Fruit fly (Drosophila melanogaster) whole organism, pupa: ENCODE data around the gene Dis3.

Experiments used
- CG10348 ChIP-seq: fragments of 200-800 bp; sonication (Bioruptor generic); IDR thresholded peaks from 2 replicates; pipeline ENCODE4 v1.3.6; 2022; ENCODE audit warnings: missing biosample characterization, missing genetic modification characterization
- CG12605 ChIP-seq: fragments of 200-800 bp; sonication (Bioruptor generic); IDR thresholded peaks from 2 replicates; pipeline ENCODE4 v1.3.6; 2022; ENCODE audit warnings: missing biosample characterization, missing genetic modification characterization
- CG13204 ChIP-seq: fragments of 200-800 bp; sonication (Bioruptor generic); optimal IDR thresholded peaks from 2 replicates; lab custom pipeline; 2018; ENCODE audit warnings: missing biosample characterization, mild to moderate bottlenecking, missing genetic modification characterization, moderate library complexity
- CG14655 ChIP-seq: fragments of 200-800 bp; sonication (Bioruptor generic); optimal IDR thresholded peaks from 3 replicates; lab custom pipeline; 2017; ENCODE audit warnings: mild to moderate bottlenecking, missing biosample characterization, missing genetic modification reagents, missing genetic modification characterization
- CG15710 ChIP-seq: fragments of 200-800 bp; sonication (Bioruptor generic); optimal IDR thresholded peaks from 2 replicates; lab custom pipeline; 2018; ENCODE audit warnings: missing biosample characterization, mild to moderate bottlenecking, missing genetic modification characterization, moderate library complexity
- CG17806 ChIP-seq: fragments of 200-800 bp; sonication (Bioruptor generic); optimal IDR thresholded peaks from 2 replicates; lab custom pipeline; 2018; ENCODE audit warnings: missing biosample characterization, mild to moderate bottlenecking, missing genetic modification characterization, moderate library complexity
- CG32121 ChIP-seq: fragments of 200-800 bp; sonication (Bioruptor generic); IDR thresholded peaks from 2 replicates; pipeline ENCODE4 v1.3.6; 2022; ENCODE audit warnings: missing biosample characterization, missing genetic modification characterization
- CG34367 ChIP-seq: fragments of 200-800 bp; sonication (Bioruptor generic); optimal IDR thresholded peaks from 2 replicates; lab custom pipeline; 2018; ENCODE audit warnings: missing biosample characterization, mild to moderate bottlenecking, missing genetic modification characterization
- CG4496 ChIP-seq: fragments of 200-800 bp; sonication (Bioruptor generic); IDR thresholded peaks from 3 replicates; pipeline ENCODE4 v1.3.6; 2022; ENCODE audit warnings: missing biosample characterization, missing genetic modification characterization
- CG8159 ChIP-seq: fragments of 200-800 bp; sonication (Bioruptor generic); optimal IDR thresholded peaks from 3 replicates; lab custom pipeline; 2018; ENCODE audit warnings: missing biosample characterization, mild to moderate bottlenecking, missing genetic modification characterization, moderate library complexity
- CG8301 ChIP-seq: fragments of 200-800 bp; sonication (Bioruptor generic); optimal IDR thresholded peaks from 2 replicates; lab custom pipeline; 2018; ENCODE audit warnings: missing biosample characterization, mild to moderate bottlenecking, missing genetic modification characterization
- CG9948 ChIP-seq: fragments of 200-800 bp; sonication (Bioruptor generic); optimal IDR thresholded peaks from 2 replicates; lab custom pipeline; 2018; ENCODE audit warnings: missing biosample characterization, mild to moderate bottlenecking, missing genetic modification characterization, moderate library complexity
- D1 ChIP-seq: fragments of 200-800 bp; sonication (Bioruptor generic); optimal IDR thresholded peaks from 2 replicates; lab custom pipeline; 2018; ENCODE audit warnings: missing biosample characterization, mild to moderate bottlenecking, missing genetic modification characterization, moderate library complexity
- EcR ChIP-seq: fragments of 200-800 bp; sonication (Bioruptor generic); optimal IDR thresholded peaks from 3 replicates; lab custom pipeline; 2019; ENCODE audit warnings: missing biosample characterization, missing genetic modification characterization, mild to moderate bottlenecking, moderate library complexity, missing genetic modification reagents
- Ets98B ChIP-seq: fragments of 200-800 bp; sonication (Bioruptor generic); IDR thresholded peaks from 2 replicates; pipeline ENCODE4 v1.3.6; 2022; ENCODE audit warnings: missing biosample characterization, missing genetic modification characterization
- Pif1A ChIP-seq: fragments of 200-800 bp; sonication (Bioruptor generic); optimal IDR thresholded peaks from 3 replicates; lab custom pipeline; 2016; ENCODE audit warnings: missing biosample characterization, missing genetic modification characterization
- Pif1B ChIP-seq: fragments of 200-800 bp; sonication (Bioruptor generic); optimal IDR thresholded peaks from 3 replicates; lab custom pipeline; 2016; ENCODE audit warnings: missing biosample characterization, missing genetic modification characterization
- Snoo ChIP-seq: fragments of 200-800 bp; sonication (Bioruptor generic); optimal IDR thresholded peaks from 3 replicates; lab custom pipeline; 2017; ENCODE audit warnings: missing biosample characterization, mild to moderate bottlenecking, missing genetic modification characterization, inconsistent platforms
- fd96Ca ChIP-seq: fragments of 200-800 bp; sonication (Bioruptor generic); IDR thresholded peaks from 3 replicates; pipeline ENCODE4 v1.3.6; 2022; ENCODE audit warnings: missing biosample characterization, missing genetic modification characterization
- gl ChIP-seq: fragments of 200-800 bp; sonication (Bioruptor generic); optimal IDR thresholded peaks from 2 replicates; lab custom pipeline; 2018; ENCODE audit warnings: missing biosample characterization, mild to moderate bottlenecking, missing genetic modification characterization
- rn ChIP-seq: fragments of 200-800 bp; sonication (Bioruptor generic); IDR thresholded peaks from 2 replicates; pipeline ENCODE4 v1.3.6; 2022; ENCODE audit warnings: missing biosample characterization, missing genetic modification characterization

Gene Dis3

DNA sequence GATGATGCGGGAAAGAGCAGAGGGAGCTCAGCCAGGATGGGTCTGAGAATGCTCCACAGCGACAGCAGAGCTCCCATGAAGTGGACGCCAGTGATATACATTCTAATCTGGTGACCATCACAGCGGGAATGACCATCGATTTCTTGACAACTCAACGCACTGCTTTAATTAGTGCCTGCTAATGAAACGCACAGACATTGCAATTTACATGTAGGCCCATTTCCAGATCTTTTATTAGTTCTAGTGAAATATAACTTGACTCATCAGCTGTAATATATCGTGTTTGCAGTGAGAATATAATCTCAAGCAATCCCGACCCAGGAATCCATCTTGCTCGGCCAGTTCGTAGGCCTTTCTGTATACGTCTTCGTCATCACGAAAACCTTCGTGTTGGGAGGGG lies 33.9 kb downstream of the Dis3 start, which contains the start of gene CG42811:
TSS of gene CG42811 (minus strand) at position 101 of the 400 bp plus-strand sequence.
- TF ChIP-seq Pif1B (GFP tag; lab: Kevin White, UChicago) (no peak), CG32121 (no peak), rn (GFP tag; lab: Robert Waterston, UW) (no peak), fd96Ca (no peak), CG14655 (GFP tag; lab: Kevin White, UChicago) (no peak), CG15710 (tag; lab: Kevin White, UChicago) (no peak), EcR (GFP tag; lab: Kevin White, UChicago) (no peak), CG8301 (no peak), CG4496 (no peak), Pif1A (GFP tag; lab: Kevin White, UChicago) (no peak), CG10348 (no peak)

DNA sequence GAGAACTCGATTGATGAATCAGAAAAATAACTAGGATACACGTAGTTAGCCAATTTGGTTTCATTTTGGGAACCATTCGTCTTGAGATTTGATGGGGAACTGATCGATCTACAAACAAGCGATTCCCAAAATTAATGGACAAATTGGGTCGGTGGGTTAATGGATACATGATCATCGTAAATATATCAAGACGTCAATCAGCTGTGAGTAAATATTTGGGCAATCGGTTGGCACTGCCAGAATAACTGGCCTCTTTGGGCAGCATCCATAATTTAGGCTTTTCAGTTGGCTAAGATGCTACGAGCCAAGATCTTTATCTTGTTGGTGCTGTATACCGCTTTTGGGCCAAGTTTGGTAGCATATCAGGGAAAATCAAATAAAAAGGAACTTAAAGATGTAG lies 34.8 kb downstream of the Dis3 start, which contains the start of the genes CG42812 and CG33341:
TSS of gene CG42812 (minus strand) at position 101 of the 400 bp plus-strand sequence.
TSS of gene CG33341 (plus strand) at position 295 of the 400 bp plus-strand sequence.
- no peak for TF ChIP-seq rn (GFP tag; lab: Robert Waterston, UW)
- no peak for TF ChIP-seq Ets98B (GFP tag; lab: Robert Waterston, UW)
- no peak for TF ChIP-seq CG10348
- no peak for TF ChIP-seq gl
- no peak for TF ChIP-seq CG8301
- TF ChIP-seq CG17806 (tag; lab: Kevin White, UChicago) = no peak
- no peak for TF ChIP-seq Pif1A (GFP tag; lab: Kevin White, UChicago)
- TF ChIP-seq, all 21 proteins: peak for 0

DNA sequence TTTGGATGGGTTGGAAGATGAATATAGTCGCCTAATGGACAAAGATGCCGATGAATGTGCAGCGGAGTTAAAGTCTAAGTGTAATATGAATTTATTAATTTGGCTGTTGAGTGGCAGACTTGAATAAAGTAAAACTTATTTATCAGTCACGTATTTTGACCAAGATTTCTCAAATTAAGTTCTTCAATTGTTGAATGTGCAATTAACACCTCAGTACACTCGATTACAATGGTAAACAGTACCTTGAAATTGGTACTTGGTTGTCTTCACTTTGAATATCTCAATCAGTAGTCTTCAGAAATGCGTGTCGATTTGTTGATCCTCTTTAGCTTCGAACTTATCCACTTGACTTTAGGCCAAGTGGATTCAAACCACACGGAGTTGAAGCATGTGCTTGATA lies 36.0 kb downstream of the Dis3 start, which contains the start of gene CG13614:
TSS of gene CG13614 (plus strand) at position 301 of the 400 bp plus-strand sequence.
- TF ChIP-seq D1 (tag; lab: Kevin White, UChicago) = no peak
- no peak for TF ChIP-seq CG8159
- no peak for TF ChIP-seq CG12605
- TF ChIP-seq gl = no peak
- no peak for TF ChIP-seq Ets98B (GFP tag; lab: Robert Waterston, UW)
- TF ChIP-seq Snoo (tag; lab: Kevin White, UChicago) = no peak
- no peak for TF ChIP-seq EcR (GFP tag; lab: Kevin White, UChicago)
- no peak for TF ChIP-seq fd96Ca
- TF ChIP-seq CG34367 = no peak
- no peak for TF ChIP-seq CG14655 (GFP tag; lab: Kevin White, UChicago)
- no peak for TF ChIP-seq CG32121
- no peak for TF ChIP-seq CG8301
- no peak for TF ChIP-seq CG4496
- TF ChIP-seq rn (GFP tag; lab: Robert Waterston, UW) = no peak
- no peak for TF ChIP-seq CG13204
- TF ChIP-seq CG17806 (tag; lab: Kevin White, UChicago) = no peak
- TF ChIP-seq CG15710 (tag; lab: Kevin White, UChicago) = no peak
- TF ChIP-seq CG9948 (tag; lab: Kevin White, UChicago) = no peak
- no peak for TF ChIP-seq Pif1A (GFP tag; lab: Kevin White, UChicago)

DNA sequence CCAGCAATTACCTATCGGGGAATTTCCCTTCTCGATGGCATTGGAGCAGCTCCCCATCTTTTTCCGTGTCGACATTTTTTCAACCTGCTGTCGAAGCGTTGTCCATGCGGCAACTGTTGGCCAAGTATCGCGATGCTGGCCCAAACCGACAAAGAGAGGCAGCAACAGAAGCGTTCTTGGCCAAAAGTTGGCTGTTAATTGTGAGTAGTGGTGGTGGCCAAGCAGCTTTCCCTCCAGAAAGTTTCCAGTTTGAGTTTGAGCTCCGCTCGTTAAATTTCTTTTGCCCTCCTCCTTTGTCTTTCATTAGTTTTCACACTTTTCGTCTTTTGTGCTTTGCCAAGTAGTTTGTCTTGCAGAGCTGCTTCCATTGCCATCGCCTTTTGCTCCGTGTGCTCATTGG lies 39.4 kb downstream of the Dis3 start, which contains the start of gene CG17782:
TSS of gene CG17782 (minus strand) at position 101 of the 400 bp plus-strand sequence.
- no peak for TF ChIP-seq CG12605

DNA sequence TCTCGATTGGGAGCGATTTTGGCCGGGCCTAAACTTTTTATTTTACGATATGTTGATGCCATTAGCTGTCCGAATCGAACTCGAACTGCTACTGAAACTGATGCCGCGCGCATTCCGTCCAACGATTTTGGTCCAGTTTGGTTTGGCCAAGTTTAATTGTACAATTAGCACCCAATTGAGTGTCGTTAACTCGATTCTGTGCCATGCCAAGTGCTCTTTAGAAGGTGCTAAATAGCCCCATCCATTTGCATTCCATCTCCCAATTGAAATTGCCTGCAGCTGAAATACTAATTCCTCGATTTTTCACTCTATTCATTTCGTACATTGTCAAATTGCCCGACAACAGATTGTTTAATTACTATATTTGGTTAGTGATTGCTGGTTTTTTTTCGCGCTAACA lies 42.3 kb downstream of the Dis3 start, which contains the start of gene CG17781:
TSS of gene CG17781 (minus strand) at position 101 of the 400 bp plus-strand sequence.
- TF ChIP-seq CG17806 (tag; lab: Kevin White, UChicago) (no peak), Pif1A (GFP tag; lab: Kevin White, UChicago) (no peak), CG4496 (no peak), Pif1B (GFP tag; lab: Kevin White, UChicago) (no peak), CG12605 (no peak)

DNA sequence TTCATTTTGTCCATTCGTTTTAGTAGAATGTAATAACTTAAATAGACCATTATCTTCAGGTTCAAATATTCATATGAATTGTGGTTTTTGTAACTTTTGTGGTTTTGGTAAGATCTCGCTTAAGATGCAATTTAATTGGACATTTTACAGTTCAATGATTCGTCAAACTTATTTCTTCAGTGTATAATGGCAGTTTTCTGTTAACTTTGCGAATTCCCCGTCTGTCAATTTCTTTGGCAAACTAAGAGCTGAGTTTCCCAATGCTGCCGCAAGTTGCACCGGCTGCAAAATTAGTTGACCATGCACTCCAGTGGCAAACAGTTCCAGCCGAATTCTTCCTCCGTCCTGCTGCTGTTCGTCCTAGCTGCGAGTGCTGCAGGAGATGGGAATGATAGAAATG lies 43.3 kb downstream of the Dis3 start, which contains the start of gene CG33342:
TSS of gene CG33342 (plus strand) at position 301 of the 400 bp plus-strand sequence.
- TF ChIP-seq CG4496 (no peak), gl (no peak), EcR (GFP tag; lab: Kevin White, UChicago) (no peak), CG17806 (tag; lab: Kevin White, UChicago) (no peak), CG14655 (GFP tag; lab: Kevin White, UChicago) (no peak), rn (GFP tag; lab: Robert Waterston, UW) (no peak), CG8159 (no peak), fd96Ca (no peak), Ets98B (GFP tag; lab: Robert Waterston, UW) (no peak), Pif1B (GFP tag; lab: Kevin White, UChicago) (no peak), D1 (tag; lab: Kevin White, UChicago) (no peak), CG15710 (tag; lab: Kevin White, UChicago) (no peak), Pif1A (GFP tag; lab: Kevin White, UChicago) (no peak), CG13204 (no peak)
- TF ChIP-seq, all 21 proteins: peak for 0

DNA sequence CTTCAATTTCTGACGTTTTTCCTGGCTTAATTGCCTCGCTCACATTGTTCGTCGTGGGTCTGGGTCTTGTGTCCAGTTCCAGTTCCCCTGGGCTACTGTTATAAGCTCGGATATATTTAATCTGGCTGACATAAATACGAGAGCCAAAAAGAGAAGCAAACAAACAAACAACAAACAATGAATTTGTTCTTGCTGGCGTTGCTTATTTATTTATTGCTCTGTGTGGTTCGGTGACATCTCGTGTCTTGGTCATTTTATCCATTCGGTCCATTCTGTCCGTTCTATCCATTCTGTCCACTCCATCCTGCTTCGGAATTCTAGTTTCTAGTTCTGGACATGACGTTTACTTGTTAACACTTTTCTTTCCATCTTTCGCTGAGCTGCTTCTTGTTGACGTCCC lies 51.7 kb downstream of the Dis3 start, which contains the start of gene CG17780:
TSS of gene CG17780 (minus strand) at position 101 of the 400 bp plus-strand sequence.
- TF ChIP-seq Pif1B (GFP tag; lab: Kevin White, UChicago) (no peak), CG34367 (no peak), rn (GFP tag; lab: Robert Waterston, UW) (no peak), gl (no peak), Snoo (tag; lab: Kevin White, UChicago) (no peak), CG4496 (no peak), CG8301 (no peak), CG13204 (no peak)
